Worm (Caenorhabditis elegans): Measurements from ENCODE around the gene ctf-4.

Gene ctf-4

ce11 chrV:11012419-11012818 is 47.1 kb upstream of the ctf-4 start, which contains the start of gene C13G3.1:
Gene C13G3.1 (minus strand): TSS chrV:11012465.
- TF ChIP-seq B0336.3 (GFP tag; IDR thresholded peaks at IDR 0.05) (no peak), hmg-1.2 (GFP tag; IDR thresholded peaks at IDR 0.05) (peak; percentile 62), dpff-1 (tag; optimal IDR thresholded peaks at IDR 0.05) (no peak), mes-4 (tag; optimal IDR thresholded peaks at IDR 0.05) (no peak), ceh-100 (GFP tag; IDR thresholded peaks at IDR 0.05) (no peak), F22D6.2 (tag; optimal IDR thresholded peaks at IDR 0.05) (no peak), madf-10 (tag; optimal IDR thresholded peaks at IDR 0.05) (no peak), atf-7 (tag; optimal IDR thresholded peaks at IDR 0.05) (no peak), C06A6.2 (GFP tag; conservative IDR thresholded peaks at IDR 0.05) (no peak)

- TF ChIP-seq unc-62 (GFP tag; optimal IDR thresholded peaks at IDR 0.05) = no peak
- no peak for TF ChIP-seq dpff-1 (tag; optimal IDR thresholded peaks at IDR 0.05)
- 0 out of 2 replicates have a peak, but pooled peaks have one; percentile 30 for TF ChIP-seq lin-26 (GFP tag; IDR thresholded peaks at IDR 0.05)
- TF ChIP-seq ztf-26 (tag; optimal IDR thresholded peaks at IDR 0.05) = no peak
- no peak for TF ChIP-seq lir-1 (GFP tag; conservative IDR thresholded peaks at IDR 0.05)
- peak; percentile 13 for TF ChIP-seq nhr-80 (tag; optimal IDR thresholded peaks at IDR 0.05)
Observed at ce11 chrV:11011807-11012206, 46.5 kb upstream of the ctf-4 start.

- TF ChIP-seq snpc-1.1 (tag; optimal IDR thresholded peaks at IDR 0.05; ENCODE audit: insufficient read depth) = no peak
- no peak for TF ChIP-seq F39B2.1 (GFP tag; IDR thresholded peaks at IDR 0.05)
- no peak for TF ChIP-seq let-526 (GFP tag; IDR thresholded peaks at IDR 0.05)
- no peak for TF ChIP-seq nhr-27 (tag; optimal IDR thresholded peaks at IDR 0.05)
- no peak for TF ChIP-seq hrde-1 (tag; optimal IDR thresholded peaks at IDR 0.05; ENCODE audit: borderline replicate concordance)
- TF ChIP-seq rcor-1 (GFP tag; IDR thresholded peaks at IDR 0.05) = no peak
- TF ChIP-seq hmg-20 (GFP tag; IDR thresholded peaks at IDR 0.05) = no peak
- no peak for TF ChIP-seq nhr-120 (GFP tag; IDR thresholded peaks at IDR 0.05)
- no peak for TF ChIP-seq T07F8.4 (tag; optimal IDR thresholded peaks at IDR 0.05)
- no peak for TF ChIP-seq efl-1 (GFP tag; optimal IDR thresholded peaks at IDR 0.05)
- no peak for TF ChIP-seq snpc-3.4 (tag; optimal IDR thresholded peaks at IDR 0.05)
- no peak for TF ChIP-seq ztf-18 (tag; optimal IDR thresholded peaks at IDR 0.05)
- TF ChIP-seq mes-4 (tag; optimal IDR thresholded peaks at IDR 0.05) = no peak
- TF ChIP-seq F22D6.2 (tag; optimal IDR thresholded peaks at IDR 0.05) = no peak
- TF ChIP-seq Y56A3A.18 (GFP tag; IDR thresholded peaks at IDR 0.05) = no peak
Observed at ce11 chrV:11010768-11011167, 45.4 kb upstream of the ctf-4 start.

ce11 chrV:11009124-11009524 is 43.8 kb upstream of the ctf-4 start:
- peak; percentile 69 for TF ChIP-seq atf-7 (tag; optimal IDR thresholded peaks at IDR 0.05)
- no peak for TF ChIP-seq zim-3 (tag; optimal IDR thresholded peaks at IDR 0.05)
- TF ChIP-seq zfh-2 (GFP tag; conservative IDR thresholded peaks at IDR 0.05) = no peak
- no peak for TF ChIP-seq snpc-4 (GFP tag; optimal IDR thresholded peaks at IDR 0.05)
- no peak for TF ChIP-seq snpc-4 (tag; optimal IDR thresholded peaks at IDR 0.05)
- peak; percentile 35 for TF ChIP-seq unc-62 (GFP tag; optimal IDR thresholded peaks at IDR 0.05)
- peak; percentile 62 for TF ChIP-seq nhr-90 (tag; optimal IDR thresholded peaks at IDR 0.05)
- peak; percentile 99 for TF ChIP-seq nhr-80 (tag; optimal IDR thresholded peaks at IDR 0.05)
- TF ChIP-seq attf-3 (GFP tag; conservative IDR thresholded peaks at IDR 0.05) = no peak
- TF ChIP-seq madf-10 (tag; optimal IDR thresholded peaks at IDR 0.05) = peak; percentile 13
- no peak for TF ChIP-seq F39B2.1 (GFP tag; IDR thresholded peaks at IDR 0.05)
- peak; percentile 89 for TF ChIP-seq ztf-22 (GFP tag; optimal IDR thresholded peaks at IDR 0.05)
- TF ChIP-seq mxl-1 (tag; optimal IDR thresholded peaks at IDR 0.05) = no peak
- peak; percentile 2 for TF ChIP-seq tbp1 (GFP tag; optimal IDR thresholded peaks at IDR 0.05)
- peak in 1 of 2 experiments; percentile 74 for TF ChIP-seq let-607 (tag; optimal IDR thresholded peaks at IDR 0.05)
- 0 out of 2 replicates have a peak, but pooled peaks have one; percentile 7 for TF ChIP-seq pbrm-1 (GFP tag; IDR thresholded peaks at IDR 0.05)
- peak; percentile 8 for TF ChIP-seq F22D6.2 (tag; optimal IDR thresholded peaks at IDR 0.05)
- TF ChIP-seq dox-1 (GFP tag; IDR thresholded peaks at IDR 0.05) = peak; percentile 60
- TF ChIP-seq ets-4 (GFP tag; optimal IDR thresholded peaks at IDR 0.05) = peak; percentile 73
- TF ChIP-seq cebp-1 (GFP tag; IDR thresholded peaks at IDR 0.05) = no peak
- peak; percentile 22 for TF ChIP-seq cebp-1 (tag; optimal IDR thresholded peaks at IDR 0.05)
- peak; percentile 4 for TF ChIP-seq lin-40 (tag; optimal IDR thresholded peaks at IDR 0.05)

All from whole organism, young adult.